Worm (Caenorhabditis elegans): Measurements from ENCODE around the gene rol-1.

DNA sequence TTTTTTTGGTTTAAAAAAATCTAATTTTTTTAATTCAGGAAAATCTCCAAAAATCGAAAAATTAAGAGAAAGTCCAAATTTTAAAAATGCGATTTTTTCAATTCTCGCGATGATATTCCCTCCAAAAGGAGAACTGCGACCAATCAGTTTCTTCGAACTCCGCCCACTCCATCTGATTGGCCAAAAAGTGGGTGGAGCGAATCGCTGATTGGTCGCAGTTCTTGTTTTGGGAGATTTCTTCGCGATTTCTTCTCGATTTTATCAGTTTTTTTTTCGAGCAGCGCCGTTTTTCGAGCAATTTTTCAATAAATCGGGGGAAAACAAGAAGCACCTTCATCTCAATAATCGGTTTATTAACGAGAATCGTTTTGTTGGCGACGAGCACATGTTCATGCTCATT, 42.0 kb upstream of the rol-1 start:
- TF ChIP-seq ets-7 (tag; optimal IDR thresholded peaks at IDR 0.05), result no peak
- TF ChIP-seq ceh-36 (tag; optimal IDR thresholded peaks at IDR 0.05), result no peak
- TF ChIP-seq tbx-11 (GFP tag; IDR thresholded peaks at IDR 0.05), result no peak
- no peak for TF ChIP-seq ama-1 (optimal IDR thresholded peaks at IDR 0.05)
- TF ChIP-seq F13C5.2 (tag; optimal IDR thresholded peaks at IDR 0.05), result no peak
- no peak for TF ChIP-seq hmbx-1 (tag; optimal IDR thresholded peaks at IDR 0.05)
- no peak for TF ChIP-seq sea-1 (GFP tag; conservative IDR thresholded peaks at IDR 0.05)
- no peak for TF ChIP-seq aly-1 (tag; optimal IDR thresholded peaks at IDR 0.05)
- no peak for TF ChIP-seq tra-4 (tag; optimal IDR thresholded peaks at IDR 0.05)
- TF ChIP-seq hmg-4 (GFP tag; optimal IDR thresholded peaks at IDR 0.05), result no peak
